Fruit fly (Drosophila melanogaster) whole organism, embryonic: Measurements from ENCODE around the gene Ucp4A.

Experiments used
- Adf1 ChIP-seq: fragments of 200-800 bp; sonication (Bioruptor generic); IDR thresholded peaks from 2 replicates; pipeline ENCODE4 v1.3.6; 2022; ENCODE audit warnings: missing biosample characterization, missing genetic modification characterization
- CG10565 ChIP-seq: fragments of 200-800 bp; sonication (Bioruptor generic); optimal IDR thresholded peaks from 3 replicates; lab custom pipeline; 2016; ENCODE audit warnings: missing biosample characterization, mild to moderate bottlenecking, missing genetic modification characterization
- CG12071 ChIP-seq: fragments of 200-800 bp; sonication (Bioruptor generic); optimal IDR thresholded peaks from 3 replicates; lab custom pipeline; 2018; ENCODE audit warnings: missing biosample characterization, mild to moderate bottlenecking, missing genetic modification characterization
- CG12236 ChIP-seq: fragments of 200-800 bp; sonication (Bioruptor generic); optimal IDR thresholded peaks from 2 replicates; lab custom pipeline; 2016; ENCODE audit warnings: missing biosample characterization, missing genetic modification characterization
- CG17361 ChIP-seq: fragments of 200-800 bp; sonication (Bioruptor generic); IDR thresholded peaks from 3 replicates; pipeline ENCODE4 v1.3.6; 2022; ENCODE audit warnings: missing biosample characterization, missing genetic modification characterization
- CG17912 ChIP-seq: fragments of 200-800 bp; sonication (Bioruptor generic); optimal IDR thresholded peaks from 2 replicates; lab custom pipeline; 2018; ENCODE audit warnings: missing biosample characterization, mild to moderate bottlenecking, missing genetic modification characterization
- CG18262 ChIP-seq: fragments of 200-800 bp; optimal IDR thresholded peaks from 3 replicates; lab custom pipeline; 2019; ENCODE audit warnings: missing biosample characterization, mild to moderate bottlenecking, missing genetic modification characterization, moderate library complexity
- CG18599 ChIP-seq: fragments of 200-800 bp; sonication (Bioruptor generic); optimal IDR thresholded peaks from 3 replicates; lab custom pipeline; 2017; ENCODE audit warnings: missing biosample characterization, missing genetic modification characterization, mild to moderate bottlenecking, moderate library complexity, missing genetic modification reagents
- CG2712 ChIP-seq: fragments of 200-800 bp; optimal IDR thresholded peaks from 3 replicates; lab custom pipeline; 2019; ENCODE audit warnings: missing biosample characterization, mild to moderate bottlenecking, missing genetic modification characterization, moderate library complexity
- CG31224 ChIP-seq: fragments of 200-800 bp; sonication (Bioruptor generic); IDR thresholded peaks from 2 replicates; pipeline ENCODE4 v1.3.6; 2022; ENCODE audit warnings: missing biosample characterization, missing genetic modification characterization
- CG32772 ChIP-seq: fragments of 200-800 bp; sonication (Bioruptor generic); IDR thresholded peaks from 2 replicates; pipeline ENCODE4 v1.3.6; 2022; ENCODE audit warnings: missing biosample characterization, missing genetic modification characterization
- CG33213 ChIP-seq: fragments of 200-800 bp; sonication (Bioruptor generic); optimal IDR thresholded peaks from 3 replicates; lab custom pipeline; 2016; ENCODE audit warnings: missing biosample characterization, missing genetic modification characterization
- CG33557 ChIP-seq: fragments of 200-800 bp; sonication (Bioruptor generic); optimal IDR thresholded peaks from 2 replicates; lab custom pipeline; 2019; ENCODE audit warnings: missing biosample characterization, mild to moderate bottlenecking, missing genetic modification characterization, moderate library complexity
- CG34376 ChIP-seq: fragments of 200-800 bp; sonication (Bioruptor generic); optimal IDR thresholded peaks from 2 replicates; lab custom pipeline; 2018; ENCODE audit warnings: missing biosample characterization, mild to moderate bottlenecking, missing genetic modification characterization
- CG6791 ChIP-seq: fragments of 200-800 bp; sonication (Bioruptor generic); IDR thresholded peaks from 3 replicates; pipeline ENCODE4 v1.3.6; 2022; ENCODE audit warnings: missing biosample characterization, missing genetic modification characterization; ENCODE audit not compliant: partially characterized antibody
- CG9727 ChIP-seq: fragments of 200-800 bp; sonication (Bioruptor generic); optimal IDR thresholded peaks from 3 replicates; lab custom pipeline; 2017; ENCODE audit warnings: missing biosample characterization, mild to moderate bottlenecking, missing genetic modification characterization
- CG9876 ChIP-seq: fragments of 200-800 bp; sonication (Bioruptor generic); optimal IDR thresholded peaks from 2 replicates; lab custom pipeline; 2016; ENCODE audit warnings: missing biosample characterization, missing genetic modification characterization
- CoRest ChIP-seq: fragments of 200-800 bp; sonication (Bioruptor generic); optimal IDR thresholded peaks from 3 replicates; lab custom pipeline; 2018; ENCODE audit warnings: missing biosample characterization, mild to moderate bottlenecking, missing genetic modification characterization, moderate library complexity
- CrebB ChIP-seq: fragments of 200-800 bp; sonication (Bioruptor generic); optimal IDR thresholded peaks from 3 replicates; lab custom pipeline; 2018; ENCODE audit warnings: missing biosample characterization, mild to moderate bottlenecking, missing genetic modification characterization
- E2f1 ChIP-seq: fragments of 200-800 bp; sonication (Bioruptor generic); IDR thresholded peaks from 2 replicates; pipeline ENCODE4 v1.3.6; 2022; ENCODE audit warnings: missing biosample characterization, missing genetic modification characterization
- Elba2 ChIP-seq: fragments of 200-800 bp; sonication (Bioruptor generic); optimal IDR thresholded peaks from 3 replicates; lab custom pipeline; 2016; ENCODE audit warnings: missing biosample characterization, missing genetic modification characterization
- GATAe ChIP-seq: fragments of 200-800 bp; sonication (Bioruptor generic); conservative IDR thresholded peaks from 2 replicates; pipeline ENCODE4 v1.3.6; 2022; ENCODE audit warnings: missing biosample characterization, missing genetic modification characterization
- H2.0 ChIP-seq: fragments of 200-800 bp; sonication (Bioruptor generic); IDR thresholded peaks from 2 replicates; pipeline ENCODE4 v1.3.6; 2022; ENCODE audit warnings: missing biosample characterization, missing genetic modification characterization
- Hr78 ChIP-seq, 2 experiments: fragments of 200-800 bp in 1 of 2; fragments of >200 bp in 1 of 2; sonication (Bioruptor generic) in 1 of 2; optimal IDR thresholded peaks; 2 replicates each; lab custom pipeline; 2017 to 2019; ENCODE audit warnings: missing biosample characterization in 2 of 2, missing genetic modification characterization in 2 of 2, mild to moderate bottlenecking in 1 of 2, moderate library complexity in 1 of 2
- Lim3 ChIP-seq: fragments of 200-800 bp; sonication (Bioruptor generic); IDR thresholded peaks from 2 replicates; pipeline ENCODE4 v1.3.6; 2022; ENCODE audit warnings: missing biosample characterization, missing genetic modification characterization
- Max ChIP-seq: fragments of 200-800 bp; sonication (Bioruptor generic); optimal IDR thresholded peaks from 2 replicates; lab custom pipeline; 2016; ENCODE audit warnings: missing biosample characterization, mild to moderate bottlenecking, missing genetic modification characterization
- Ravus ChIP-seq: fragments of 200-800 bp; sonication (Bioruptor generic); IDR thresholded peaks from 2 replicates; pipeline ENCODE4 v1.3.6; 2022; ENCODE audit warnings: missing biosample characterization, missing genetic modification characterization
- Stat92E ChIP-seq, 3 experiments: fragments of >200 bp in 2 of 3; fragments of 200-800 bp in 1 of 3; sonication (Bioruptor generic) in 1 of 3; optimal IDR thresholded peaks; 2 replicates each; lab custom pipeline; 2017 to 2019; ENCODE audit warnings: missing biosample characterization in 3 of 3, missing genetic modification characterization in 3 of 3, mild to moderate bottlenecking in 1 of 3, moderate library complexity in 1 of 3
- Taf1 ChIP-seq: fragments of 200-800 bp; sonication (Bioruptor generic); IDR thresholded peaks from 2 replicates; pipeline ENCODE4 v1.3.6; 2022; ENCODE audit warnings: missing biosample characterization, missing genetic modification characterization
- YL-1 ChIP-seq: fragments of 200-800 bp; sonication (Bioruptor generic); optimal IDR thresholded peaks from 3 replicates; lab custom pipeline; 2017; ENCODE audit warnings: missing biosample characterization, mild to moderate bottlenecking, missing genetic modification characterization
- ab ChIP-seq: fragments of 200-800 bp; sonication (Bioruptor generic); optimal IDR thresholded peaks from 2 replicates; lab custom pipeline; 2016; ENCODE audit warnings: missing biosample characterization, missing genetic modification characterization
- bsh ChIP-seq, 2 experiments: fragments of 200-800 bp; sonication (Bioruptor generic); optimal IDR thresholded peaks; 2 replicates each; lab custom pipeline; 2017 to 2018; ENCODE audit warnings: mild to moderate bottlenecking in 2 of 2, missing biosample characterization in 2 of 2, missing genetic modification characterization in 2 of 2, moderate library complexity in 1 of 2
- btn ChIP-seq: fragments of 200-800 bp; sonication (Bioruptor generic); optimal IDR thresholded peaks from 2 replicates; lab custom pipeline; 2016; ENCODE audit warnings: missing biosample characterization, missing genetic modification characterization
- chm ChIP-seq: fragments of 200-800 bp; sonication (Bioruptor generic); IDR thresholded peaks from 2 replicates; pipeline ENCODE4 v1.3.6; 2022; ENCODE audit warnings: missing biosample characterization, missing genetic modification characterization
- crol ChIP-seq: fragments of 200-800 bp; sonication (Bioruptor generic); IDR thresholded peaks from 2 replicates; pipeline ENCODE4 v1.3.6; 2022; ENCODE audit warnings: missing biosample characterization, missing genetic modification characterization
- crp ChIP-seq, 2 experiments: fragments of 200-800 bp; sonication (Bioruptor generic); optimal IDR thresholded peaks; 2 replicates in 1 of 2; 3 replicates in 1 of 2; lab custom pipeline; 2017; ENCODE audit warnings: missing biosample characterization in 2 of 2, missing genetic modification characterization in 2 of 2, mild to moderate bottlenecking in 1 of 2, moderate library complexity in 1 of 2
- fd96Cb ChIP-seq: fragments of 200-800 bp; sonication (Bioruptor generic); optimal IDR thresholded peaks from 2 replicates; lab custom pipeline; 2018; ENCODE audit warnings: missing biosample characterization, mild to moderate bottlenecking, missing genetic modification characterization, moderate library complexity
- kah ChIP-seq: fragments of 200-800 bp; sonication (Bioruptor generic); optimal IDR thresholded peaks from 2 replicates; lab custom pipeline; 2018; ENCODE audit warnings: missing biosample characterization, mild to moderate bottlenecking, missing genetic modification characterization
- nau ChIP-seq: fragments of 200-800 bp; sonication (Bioruptor generic); optimal IDR thresholded peaks from 3 replicates; lab custom pipeline; 2017; ENCODE audit warnings: missing biosample characterization, mild to moderate bottlenecking, missing genetic modification characterization, missing genetic modification reagents
- nmo ChIP-seq: fragments of 200-800 bp; sonication (Bioruptor generic); optimal IDR thresholded peaks from 2 replicates; lab custom pipeline; 2018; ENCODE audit warnings: missing biosample characterization, mild to moderate bottlenecking, missing genetic modification characterization, moderate library complexity
- p53 ChIP-seq: fragments of 200-800 bp; sonication (Bioruptor generic); optimal IDR thresholded peaks from 2 replicates; lab custom pipeline; 2016; ENCODE audit warnings: missing biosample characterization, missing genetic modification characterization
- pb ChIP-seq: fragments of 200-800 bp; sonication (Bioruptor generic); optimal IDR thresholded peaks from 3 replicates; lab custom pipeline; 2016; ENCODE audit warnings: missing biosample characterization, missing genetic modification characterization
- run ChIP-seq: fragments of 200-800 bp; sonication (Bioruptor generic); optimal IDR thresholded peaks from 3 replicates; lab custom pipeline; 2018; ENCODE audit warnings: missing biosample characterization, mild to moderate bottlenecking, missing genetic modification characterization
- slbo ChIP-seq: fragments of 200-800 bp; sonication (Bioruptor generic); IDR thresholded peaks from 2 replicates; pipeline ENCODE4 v1.3.6; 2022; ENCODE audit warnings: missing biosample characterization, missing genetic modification characterization
- trem ChIP-seq: fragments of 200-800 bp; optimal IDR thresholded peaks from 3 replicates; lab custom pipeline; 2019; ENCODE audit warnings: missing biosample characterization, mild to moderate bottlenecking, missing genetic modification characterization, moderate library complexity
- unpg ChIP-seq: fragments of 200-800 bp; sonication (Bioruptor generic); optimal IDR thresholded peaks from 3 replicates; lab custom pipeline; 2018; ENCODE audit warnings: missing biosample characterization, mild to moderate bottlenecking, missing genetic modification characterization, moderate library complexity
- zf30C ChIP-seq: fragments of 200-800 bp; sonication (Bioruptor generic); optimal IDR thresholded peaks from 3 replicates; lab custom pipeline; 2018; ENCODE audit warnings: missing biosample characterization, mild to moderate bottlenecking, missing genetic modification characterization
- zfh1 ChIP-seq: fragments of 200-800 bp; sonication (Bioruptor generic); IDR thresholded peaks from 3 replicates; pipeline ENCODE4 v1.3.6; 2022; ENCODE audit warnings: missing biosample characterization, missing genetic modification characterization

Gene Ucp4A

dm6 chrX:17829083-17829997, 15.4 kb upstream of the Ucp4A start (continued):
- TF ChIP-seq Ravus (GFP tag; lab: Robert Waterston, UW) (no peak), Adf1 (GFP tag; lab: Robert Waterston, UW) (no peak), GATAe (GFP tag; lab: Robert Waterston, UW) (no peak), Hr78 (GFP tag; optimal IDR thresholded peaks at IDR 0.05; lab: Kevin White, UChicago) (peak in 1 of 2 experiments; percentile 30), chm (GFP tag; lab: Robert Waterston, UW) (0 out of 2 replicates have a peak, but pooled peaks have one; percentile 19), CG12071 (GFP tag; lab: Kevin White, UChicago) (no peak), Stat92E (GFP tag; optimal IDR thresholded peaks at IDR 0.05; lab: Kevin White, UChicago) (no peak), CoRest (peak; percentile 78), trem (peak; percentile 71), CG34376 (GFP tag; lab: Kevin White, UChicago) (no peak), CG2712 (tag; lab: Kevin White, UChicago) (peak; percentile 88), nau (GFP tag; lab: Kevin White, UChicago) (peak; percentile 47), unpg (GFP tag; lab: Kevin White, UChicago) (peak; percentile 64), CG9876 (GFP tag; lab: Kevin White, UChicago) (no peak), YL-1 (GFP tag; lab: Kevin White, UChicago) (no peak), p53 (GFP tag; lab: Kevin White, UChicago) (peak; percentile 80), fd96Cb (peak; percentile 80), zf30C (GFP tag; lab: Kevin White, UChicago) (peak; percentile 96), CG18262 (tag; lab: Kevin White, UChicago) (peak; percentile 91), bsh (GFP tag; optimal IDR thresholded peaks at IDR 0.05; lab: Kevin White, UChicago) (peak; percentile 29 to 76), kah (peak; percentile 38), CG10565 (GFP tag; lab: Kevin White, UChicago) (no peak), slbo (GFP tag; lab: Robert Waterston, UW) (no peak), pb (GFP tag; lab: Kevin White, UChicago) (no peak), Lim3 (GFP tag; lab: Robert Waterston, UW) (no peak), CG12236 (GFP tag; lab: Kevin White, UChicago) (peak; percentile 10), ab (GFP tag; lab: Kevin White, UChicago) (no peak), CG33213 (GFP tag; lab: Kevin White, UChicago) (peak; percentile 15), CG33557 (GFP tag; lab: Kevin White, UChicago) (peak; percentile 79), CG17361 (GFP tag; lab: Robert Waterston, UW) (peak; percentile 89), Max (GFP tag; lab: Kevin White, UChicago) (peak; percentile 26), CG6791 (GFP tag; lab: Robert Waterston, UW) (no peak), crp (GFP tag; optimal IDR thresholded peaks at IDR 0.05; lab: Kevin White, UChicago) (peak in 1 of 2 experiments; percentile 4), crol (GFP tag; lab: Robert Waterston, UW) (no peak), CG32772 (GFP tag; lab: Robert Waterston, UW) (peak; percentile 34; the same call in 1 of the 2 replicates), CG9727 (GFP tag; lab: Kevin White, UChicago) (peak; percentile 77), CG31224 (GFP tag; lab: Robert Waterston, UW) (no peak), zfh1 (peak; percentile 41; the same call in 2 of the 3 replicates), CG17912 (GFP tag; lab: Kevin White, UChicago) (no peak), CrebB (tag; lab: Kevin White, UChicago) (no peak), Taf1 (GFP tag; lab: Robert Waterston, UW) (no peak), nmo (GFP tag; lab: Kevin White, UChicago) (peak; percentile 87), E2f1 (0 out of 2 replicates have a peak, but pooled peaks have one; percentile 17), run (tag; lab: Kevin White, UChicago) (peak; percentile 39), Elba2 (no peak), CG18599 (GFP tag; lab: Kevin White, UChicago) (peak; percentile 8), btn (GFP tag; lab: Kevin White, UChicago) (no peak), H2.0 (GFP tag; lab: Robert Waterston, UW) (0 out of 2 replicates have a peak, but pooled peaks have one; percentile 26)
